Fruit fly (Drosophila melanogaster): Measurements from ENCODE around the gene PIG-K.

PIG-K gene

dm6 chrX:2041312-2041918, 32.3 kb upstream of the PIG-K start, which contains the start of gene CG4313 (continued):
- TF ChIP-seq BtbVII (GFP tag; optimal IDR thresholded peaks at IDR 0.05) = peak; percentile 52
- peak; percentile 29 for TF ChIP-seq CG3163 (GFP tag; optimal IDR thresholded peaks at IDR 0.05)
- TF ChIP-seq CG6683 (GFP tag; optimal IDR thresholded peaks at IDR 0.05) = no peak
- no peak for TF ChIP-seq CG15011 (GFP tag; optimal IDR thresholded peaks at IDR 0.05)
- TF ChIP-seq fu2 (GFP tag; optimal IDR thresholded peaks at IDR 0.05) = peak; percentile 34
- peak; percentile 62 for TF ChIP-seq ttk (GFP tag; IDR thresholded peaks at IDR 0.05)
- TF ChIP-seq CG16863 (GFP tag; optimal IDR thresholded peaks at IDR 0.05) = peak; percentile 55
- TF ChIP-seq dan (GFP tag; IDR thresholded peaks at IDR 0.05) = 0 out of 2 replicates have a peak, but pooled peaks have one; percentile 31
- peak; percentile 60 for TF ChIP-seq Mes4 (GFP tag; optimal IDR thresholded peaks at IDR 0.05)
- TF ChIP-seq lab (GFP tag; optimal IDR thresholded peaks at IDR 0.05) = peak; percentile 63
- peak; percentile 77 for TF ChIP-seq CG9609 (GFP tag; optimal IDR thresholded peaks at IDR 0.05)
- TF ChIP-seq ci (GFP tag; IDR thresholded peaks at IDR 0.05) = peak; percentile 49; the same call in 1 of the 3 replicates
- TF ChIP-seq ATbp (GFP tag; optimal IDR thresholded peaks at IDR 0.05) = no peak
- no peak for TF ChIP-seq Dp (GFP tag; optimal IDR thresholded peaks at IDR 0.05)
- TF ChIP-seq CG2199 (GFP tag; IDR thresholded peaks at IDR 0.05) = no peak
- TF ChIP-seq CG11695 (GFP tag; IDR thresholded peaks at IDR 0.05) = peak; percentile 59; the same call in 2 of the 3 replicates
- no peak for TF ChIP-seq Tbp (GFP tag; optimal IDR thresholded peaks at IDR 0.05)
- peak; percentile 72 for TF ChIP-seq Dip3 (GFP tag; optimal IDR thresholded peaks at IDR 0.05)
- peak; percentile 44 for TF ChIP-seq caup (GFP tag; optimal IDR thresholded peaks at IDR 0.05; ENCODE audit: severe bottlenecking)
- peak; percentile 60 for TF ChIP-seq CG18619 (GFP tag; optimal IDR thresholded peaks at IDR 0.05)
- TF ChIP-seq unpg (GFP tag; optimal IDR thresholded peaks at IDR 0.05) = peak; percentile 57
- peak; percentile 43 for TF ChIP-seq MBD-R2 (GFP tag; IDR thresholded peaks at IDR 0.05)
- no peak for TF ChIP-seq CG17612 (GFP tag; IDR thresholded peaks at IDR 0.05)
- TF ChIP-seq lbe (GFP tag; optimal IDR thresholded peaks at IDR 0.05) = peak; percentile 55
- TF ChIP-seq h (optimal IDR thresholded peaks at IDR 0.05) = no peak
- peak; percentile 75 for TF ChIP-seq bab2 (GFP tag; optimal IDR thresholded peaks at IDR 0.05)
- no peak for TF ChIP-seq CG10274 (GFP tag; optimal IDR thresholded peaks at IDR 0.05)
- TF ChIP-seq Lim3 (GFP tag; IDR thresholded peaks at IDR 0.05) = no peak
- peak; percentile 40 for TF ChIP-seq CG16815 (GFP tag; optimal IDR thresholded peaks at IDR 0.05)
- TF ChIP-seq CrebB (tag; optimal IDR thresholded peaks at IDR 0.05) = peak; percentile 18
- no peak for TF ChIP-seq crol (GFP tag; IDR thresholded peaks at IDR 0.05)
- no peak for TF ChIP-seq CG6765 (GFP tag; optimal IDR thresholded peaks at IDR 0.05)
- TF ChIP-seq CG10366 (GFP tag; IDR thresholded peaks at IDR 0.05) = peak; percentile 45; the same call in 1 of the 2 replicates
- peak; percentile 44 for TF ChIP-seq eyg (GFP tag; optimal IDR thresholded peaks at IDR 0.05)
- TF ChIP-seq CoRest (tag; optimal IDR thresholded peaks at IDR 0.05) = peak; percentile 76
- peak; percentile 72 for TF ChIP-seq Fer3 (tag; optimal IDR thresholded peaks at IDR 0.05)
- TF ChIP-seq CG34376 (GFP tag; optimal IDR thresholded peaks at IDR 0.05) = peak; percentile 68
- peak; percentile 82 for TF ChIP-seq CG10543 (GFP tag; optimal IDR thresholded peaks at IDR 0.05)
- TF ChIP-seq bcd (GFP tag; optimal IDR thresholded peaks at IDR 0.05) = peak; percentile 68
- 0 out of 2 replicates have a peak, but pooled peaks have one; percentile 47 for TF ChIP-seq cas (GFP tag; IDR thresholded peaks at IDR 0.05)
- no peak for TF ChIP-seq abd-A (tag; optimal IDR thresholded peaks at IDR 0.05)
- peak; percentile 62 for TF ChIP-seq Abd-B (GFP tag; optimal IDR thresholded peaks at IDR 0.05)
- peak; percentile 72 for TF ChIP-seq shn (GFP tag; optimal IDR thresholded peaks at IDR 0.05)
- no peak for TF ChIP-seq CG2202 (tag; optimal IDR thresholded peaks at IDR 0.05)
- peak; percentile 71; the same call in 1 of the 2 replicates for TF ChIP-seq tna (GFP tag; IDR thresholded peaks at IDR 0.05; ENCODE audit: partially characterized antibody)
- TF ChIP-seq CG4424 (GFP tag; optimal IDR thresholded peaks at IDR 0.05) = peak; percentile 78
- TF ChIP-seq Ssrp (tag; optimal IDR thresholded peaks at IDR 0.05) = peak; percentile 53
- TF ChIP-seq CG6689 (GFP tag; IDR thresholded peaks at IDR 0.05) = peak; percentile 67
- peak; percentile 92 for TF ChIP-seq BEAF-32 (GFP tag; optimal IDR thresholded peaks at IDR 0.05)
- TF ChIP-seq ems (GFP tag; optimal IDR thresholded peaks at IDR 0.05) = peak; percentile 66
